Worm (Caenorhabditis elegans) whole organism, L2 larva: ENCODE data around the gene pbs-1.

Source experiments
- aly-2 ChIP-seq: fragments of 150-350 bp; optimal IDR thresholded peaks from 2 replicates; lab custom pipeline; 2014; ENCODE audit warnings: missing biosample characterization, missing genetic modification characterization
- lin-13 ChIP-seq: fragments of 150-350 bp; optimal IDR thresholded peaks from 2 replicates; lab custom pipeline; 2014; ENCODE audit warnings: missing biosample characterization, missing genetic modification reagents, missing genetic modification characterization
- nhr-11 ChIP-seq: fragments of 150-350 bp; optimal IDR thresholded peaks from 2 replicates; lab custom pipeline; 2014; ENCODE audit warnings: missing biosample characterization, missing genetic modification characterization
- nhr-21 ChIP-seq: fragments of 150-350 bp; optimal IDR thresholded peaks from 2 replicates; lab custom pipeline; 2014; ENCODE audit warnings: missing biosample characterization, missing genetic modification characterization
- nhr-25 ChIP-seq: fragments of 150-350 bp; sonication (generic microtip); optimal IDR thresholded peaks from 3 replicates; lab custom pipeline; 2014; ENCODE audit warnings: missing biosample characterization, missing genetic modification characterization
- sem-4 ChIP-seq: fragments of 150-350 bp; optimal IDR thresholded peaks from 2 replicates; lab custom pipeline; 2014; ENCODE audit warnings: missing biosample characterization, missing genetic modification reagents, missing genetic modification characterization
- snpc-4 ChIP-seq: fragments of 150-350 bp; optimal IDR thresholded peaks from 2 replicates; lab custom pipeline; 2014; ENCODE audit warnings: missing biosample characterization, missing genetic modification characterization
- unc-62 ChIP-seq: fragments of 150-350 bp; optimal IDR thresholded peaks from 2 replicates; lab custom pipeline; 2014; ENCODE audit warnings: missing biosample characterization, missing genetic modification reagents, missing genetic modification characterization

DNA sequence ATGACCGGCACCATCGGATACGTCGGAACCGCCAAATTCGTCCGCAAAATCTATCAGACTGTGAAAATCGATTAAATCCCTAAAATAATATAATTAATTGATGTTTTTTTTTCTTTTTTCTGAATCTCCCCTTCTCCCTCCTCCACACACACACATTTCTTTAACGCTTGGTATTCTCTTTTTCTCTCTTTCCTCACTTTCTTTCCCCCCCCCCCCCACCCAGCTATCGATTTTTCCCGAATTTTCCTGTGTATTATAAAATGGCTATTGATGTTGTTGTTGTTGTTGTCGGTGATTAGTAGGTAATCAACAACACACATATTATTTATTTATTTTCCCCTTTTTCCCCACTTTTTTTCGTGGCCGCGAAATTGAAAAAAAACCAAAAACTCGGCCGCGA is 41.7 kb upstream of the pbs-1 start:
- no peak for TF ChIP-seq lin-13 (GFP tag; lab: Kevin White, UChicago)
- TF ChIP-seq sem-4 (tag; lab: Kevin White, UChicago): no peak
- no peak for TF ChIP-seq unc-62 (GFP tag; lab: Kevin White, UChicago)
- TF ChIP-seq nhr-11: no peak
- TF ChIP-seq nhr-21 (tag; lab: Kevin White, UChicago): no peak
- TF ChIP-seq nhr-25 (tag; lab: Kevin White, UChicago): no peak
- TF ChIP-seq aly-2 (tag; lab: Kevin White, UChicago): no peak
- no peak for TF ChIP-seq snpc-4 (tag; lab: Kevin White, UChicago)
